Worm (Caenorhabditis elegans): Measurements from ENCODE around the gene des-2.

DNA sequence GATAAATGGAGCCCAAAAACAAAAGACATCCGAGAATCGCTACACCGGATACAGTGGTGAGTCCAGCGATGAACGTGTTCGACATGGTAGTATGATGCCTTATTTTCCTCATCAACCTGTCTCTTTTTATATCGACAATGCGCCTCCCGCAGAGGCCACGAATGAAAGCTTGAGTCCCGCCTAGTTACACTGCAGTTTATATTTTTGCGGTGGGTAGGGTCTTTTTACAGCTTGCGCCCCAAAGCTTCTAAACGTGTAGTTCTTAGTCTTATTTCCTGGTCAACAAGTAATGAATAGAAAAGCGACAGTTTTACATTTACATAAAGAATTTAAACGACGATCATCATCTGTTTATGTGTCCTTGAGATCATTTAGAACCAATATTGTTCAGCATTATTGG is 28.8 kb upstream of the des-2 start, which contains the start of gene col-156:
- no peak for TF ChIP-seq pqm-1 (tag; optimal IDR thresholded peaks at IDR 0.05)
- TF ChIP-seq ama-1 (optimal IDR thresholded peaks at IDR 0.05) = no peak
- no peak for TF ChIP-seq ahr-1 (tag; optimal IDR thresholded peaks at IDR 0.05)
- TF ChIP-seq nhr-11 (tag; optimal IDR thresholded peaks at IDR 0.05) = no peak
- TF ChIP-seq fkh-10 (GFP tag; optimal IDR thresholded peaks at IDR 0.05) = no peak
- no peak for TF ChIP-seq pag-3 (tag; optimal IDR thresholded peaks at IDR 0.05; ENCODE audit: borderline replicate concordance)
- no peak for TF ChIP-seq pax-1 (tag; optimal IDR thresholded peaks at IDR 0.05)
- TF ChIP-seq syd-9 (tag; optimal IDR thresholded peaks at IDR 0.05) = no peak

Data from whole organism, late embryonic.